Fruit fly (Drosophila melanogaster) whole organism: ENCODE measurements around the gene CG43445.

Experiments
- CG8478 ChIP-seq: fragments of >200 bp; optimal IDR thresholded peaks from 2 replicates; lab custom pipeline; 2018; ENCODE audit warnings: inconsistent platforms
- Dll ChIP-seq: fragments of >200 bp; optimal IDR thresholded peaks from 2 replicates; lab custom pipeline; 2017
- EcR ChIP-seq, 2 experiments: fragments of >200 bp; optimal IDR thresholded peaks; 2 replicates each; lab custom pipeline; 2017; ENCODE audit warnings: missing biosample characterization in 2 of 2, missing genetic modification characterization in 2 of 2, missing genetic modification reagents in 2 of 2
- pan ChIP-seq: fragments of >200 bp; optimal IDR thresholded peaks from 2 replicates; lab custom pipeline; 2017
- psq ChIP-seq: fragments of >200 bp; optimal IDR thresholded peaks from 2 replicates; lab custom pipeline; 2017

DNA sequence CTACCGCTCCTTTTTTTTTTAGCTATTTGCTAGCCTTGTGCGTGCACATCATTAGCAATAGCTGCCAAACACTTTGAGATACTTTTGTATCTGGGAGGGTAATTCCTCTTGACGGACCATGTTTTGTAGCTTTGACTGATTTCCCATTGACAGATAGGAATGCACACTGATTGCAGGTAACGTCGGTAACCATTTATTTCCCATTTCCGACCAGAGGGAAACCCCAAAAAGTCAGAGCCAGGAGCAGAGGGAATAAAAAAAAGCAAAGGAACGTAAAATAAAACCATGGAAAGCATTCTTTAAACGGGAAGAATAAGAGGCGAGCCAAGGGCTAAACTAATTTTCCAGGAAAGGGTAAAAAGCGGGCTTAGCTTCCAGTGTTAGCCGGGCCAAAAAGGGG lies 47.1 kb downstream of the CG43445 start:
- TF ChIP-seq Dll (lab: Kevin White, UChicago), result no peak
- no peak for TF ChIP-seq pan
- no peak for TF ChIP-seq EcR (GFP tag; optimal IDR thresholded peaks at IDR 0.05; lab: Kevin White, UChicago)
- TF ChIP-seq psq (lab: Kevin White, UChicago), result no peak
- no peak for TF ChIP-seq CG8478 (lab: Kevin White, UChicago)
